Fruit fly (Drosophila melanogaster): ENCODE measurements around the gene Wdr81.

Wdr81 gene

dm6 chr2L:12065683-12066386 lies 45.1 kb upstream of the Wdr81 start (continued):
- no peak for TF ChIP-seq disco-r (GFP tag; optimal IDR thresholded peaks at IDR 0.05)
- peak; percentile 37 for TF ChIP-seq fd96Cb (tag; optimal IDR thresholded peaks at IDR 0.05)
- TF ChIP-seq Myb (GFP tag; optimal IDR thresholded peaks at IDR 0.05): no peak
- no peak for TF ChIP-seq chn (GFP tag; optimal IDR thresholded peaks at IDR 0.05)
- no peak for TF ChIP-seq zen2 (GFP tag; IDR thresholded peaks at IDR 0.05; ENCODE audit: partially characterized antibody)
- peak; percentile 75 for TF ChIP-seq sens (GFP tag)
- no peak for TF ChIP-seq lab (GFP tag; optimal IDR thresholded peaks at IDR 0.05)
- no peak for TF ChIP-seq H2.0 (GFP tag; IDR thresholded peaks at IDR 0.05)
- no peak for TF ChIP-seq btn (GFP tag; optimal IDR thresholded peaks at IDR 0.05)
- peak; percentile 28 for TF ChIP-seq CG2202 (tag; optimal IDR thresholded peaks at IDR 0.05)
- TF ChIP-seq CG4360 (GFP tag; IDR thresholded peaks at IDR 0.05): no peak
- no peak for TF ChIP-seq CG10321 (GFP tag; IDR thresholded peaks at IDR 0.05)
- TF ChIP-seq corto (GFP tag; optimal IDR thresholded peaks at IDR 0.05): peak; percentile 15
- no peak for TF ChIP-seq Dll (GFP tag; IDR thresholded peaks at IDR 0.05; ENCODE audit: partially characterized antibody)
- no peak for TF ChIP-seq Gsc (GFP tag; IDR thresholded peaks at IDR 0.05)
- peak; percentile 75 for TF ChIP-seq gem (tag; optimal IDR thresholded peaks at IDR 0.05)
- no peak for TF ChIP-seq CG17186 (GFP tag; optimal IDR thresholded peaks at IDR 0.05)
- peak; percentile 27 for TF ChIP-seq CG7271 (tag; optimal IDR thresholded peaks at IDR 0.05)
- peak; percentile 64 to 92 for TF ChIP-seq bsh (GFP tag; optimal IDR thresholded peaks at IDR 0.05)
- no peak for TF ChIP-seq CG12071 (GFP tag; optimal IDR thresholded peaks at IDR 0.05)
- TF ChIP-seq CG42726 (GFP tag; IDR thresholded peaks at IDR 0.05; ENCODE audit: partially characterized antibody): no peak
- no peak for TF ChIP-seq Dp (GFP tag; optimal IDR thresholded peaks at IDR 0.05)
- no peak for TF ChIP-seq rib (GFP tag; IDR thresholded peaks at IDR 0.05)
- peak; percentile 46 for TF ChIP-seq Spps (tag; optimal IDR thresholded peaks at IDR 0.05)
- TF ChIP-seq Atf-2 (GFP tag; optimal IDR thresholded peaks at IDR 0.05): no peak
- no peak for TF ChIP-seq CG11247 (GFP tag; IDR thresholded peaks at IDR 0.05)
- peak; percentile 64 for TF ChIP-seq CG10267 (tag; optimal IDR thresholded peaks at IDR 0.05)
- TF ChIP-seq CG12942 (GFP tag; optimal IDR thresholded peaks at IDR 0.05): no peak
- peak; percentile 71 for TF ChIP-seq CG17829 (tag; optimal IDR thresholded peaks at IDR 0.05)
- TF ChIP-seq HLH54F (GFP tag; optimal IDR thresholded peaks at IDR 0.05): no peak
- TF ChIP-seq Atf3 (GFP tag; optimal IDR thresholded peaks at IDR 0.05): no peak
- TF ChIP-seq ranshi (GFP tag; IDR thresholded peaks at IDR 0.05): no peak
- no peak for TF ChIP-seq pb (GFP tag; optimal IDR thresholded peaks at IDR 0.05)
- TF ChIP-seq Deaf1 (tag; optimal IDR thresholded peaks at IDR 0.05): no peak
- peak; percentile 64 for TF ChIP-seq CG9727 (GFP tag; optimal IDR thresholded peaks at IDR 0.05)
- no peak for TF ChIP-seq Side (GFP tag; optimal IDR thresholded peaks at IDR 0.05)
- TF ChIP-seq grau (tag; optimal IDR thresholded peaks at IDR 0.05): peak; percentile 45
- TF ChIP-seq CG4328 (GFP tag; optimal IDR thresholded peaks at IDR 0.05): no peak
- no peak for TF ChIP-seq mirr (GFP tag; optimal IDR thresholded peaks at IDR 0.05)
- no peak for TF ChIP-seq CG9215 (GFP tag; IDR thresholded peaks at IDR 0.05)
- TF ChIP-seq CG31388 (GFP tag; optimal IDR thresholded peaks at IDR 0.05): no peak
- TF ChIP-seq nerfin-1 (tag; optimal IDR thresholded peaks at IDR 0.05): peak; percentile 47
- TF ChIP-seq sc (optimal IDR thresholded peaks at IDR 0.05): no peak
- TF ChIP-seq sc (GFP tag; optimal IDR thresholded peaks at IDR 0.05): no peak
- TF ChIP-seq tup (GFP tag; optimal IDR thresholded peaks at IDR 0.05): no peak
- no peak for TF ChIP-seq CG4854 (GFP tag; optimal IDR thresholded peaks at IDR 0.05)
- TF ChIP-seq Hand (GFP tag; optimal IDR thresholded peaks at IDR 0.05): no peak
- no peak for TF ChIP-seq pita (GFP tag; optimal IDR thresholded peaks at IDR 0.05)
- TF ChIP-seq CG6813 (GFP tag; optimal IDR thresholded peaks at IDR 0.05): peak; percentile 35
- TF ChIP-seq CG9817 (tag; optimal IDR thresholded peaks at IDR 0.05): no peak
